Worm (Caenorhabditis elegans): ENCODE results near the gene Y39E4B.13.

Y39E4B.13 gene

DNA sequence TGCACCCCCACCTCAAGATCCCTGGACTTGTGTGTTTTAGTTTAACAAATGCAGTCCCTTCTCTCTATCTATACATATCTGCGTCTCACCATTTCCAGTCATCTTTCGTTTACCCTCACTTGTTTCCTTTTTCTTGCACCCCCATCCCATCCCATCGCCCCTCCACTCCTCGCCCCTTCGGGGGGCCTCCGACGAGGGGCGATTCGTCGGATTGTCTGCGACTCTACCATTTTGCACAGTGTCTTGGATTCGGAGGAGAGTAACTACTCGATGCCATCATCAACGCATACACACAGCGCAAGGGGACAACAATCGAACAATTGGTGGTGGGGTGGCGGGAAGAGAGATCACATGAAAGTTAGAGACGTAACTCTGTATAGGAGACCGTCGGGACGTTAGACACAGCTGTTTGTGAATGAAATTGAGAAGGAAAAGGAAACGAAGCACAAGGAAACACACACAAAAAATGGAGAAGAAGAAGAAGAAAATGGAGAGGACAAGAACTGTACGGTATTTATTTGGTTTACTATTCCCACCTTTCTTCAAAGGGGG is 28.4 kb upstream of the Y39E4B.13 start (continued):
- no peak for TF ChIP-seq aptf-3 (GFP tag; IDR thresholded peaks at IDR 0.05)
- peak; percentile 61 for TF ChIP-seq snpc-3.4 (tag; optimal IDR thresholded peaks at IDR 0.05)
- peak; percentile 73 for TF ChIP-seq mcd-1 (GFP tag; IDR thresholded peaks at IDR 0.05)
- TF ChIP-seq snpc-4 (GFP tag; optimal IDR thresholded peaks at IDR 0.05), result peak; percentile 62
- peak; percentile 2 to 56 (median 30) for TF ChIP-seq snpc-4 (tag; optimal IDR thresholded peaks at IDR 0.05)
- peak; percentile 9 for TF ChIP-seq athp-1 (tag; optimal IDR thresholded peaks at IDR 0.05)
- no peak for TF ChIP-seq aptf-2 (GFP tag; conservative IDR thresholded peaks at IDR 0.05)
- TF ChIP-seq ceh-100 (GFP tag; IDR thresholded peaks at IDR 0.05), result no peak
- no peak for TF ChIP-seq mxl-1 (tag; optimal IDR thresholded peaks at IDR 0.05)
- TF ChIP-seq T07F8.4 (tag; optimal IDR thresholded peaks at IDR 0.05), result peak; percentile 4

- TF ChIP-seq xnd-1 (tag; optimal IDR thresholded peaks at IDR 0.05) (no peak), ztf-25 (GFP tag; IDR thresholded peaks at IDR 0.05) (no peak), ceh-100 (GFP tag; IDR thresholded peaks at IDR 0.05) (no peak), egrh-3 (GFP tag; IDR thresholded peaks at IDR 0.05) (no peak), ztf-18 (tag; optimal IDR thresholded peaks at IDR 0.05) (no peak), F49E8.2 (tag; optimal IDR thresholded peaks at IDR 0.05; ENCODE audit: insufficient read depth) (no peak), nhr-90 (tag; optimal IDR thresholded peaks at IDR 0.05) (no peak), lin-35 (GFP tag; optimal IDR thresholded peaks at IDR 0.05) (no peak), ccch-3 (GFP tag; optimal IDR thresholded peaks at IDR 0.05) (no peak), F23B12.7 (tag; optimal IDR thresholded peaks at IDR 0.05; ENCODE audit: insufficient read depth) (no peak)
Measured at ce11 chrIII:13062989-13063388, 27.9 kb upstream of the Y39E4B.13 start.

DNA sequence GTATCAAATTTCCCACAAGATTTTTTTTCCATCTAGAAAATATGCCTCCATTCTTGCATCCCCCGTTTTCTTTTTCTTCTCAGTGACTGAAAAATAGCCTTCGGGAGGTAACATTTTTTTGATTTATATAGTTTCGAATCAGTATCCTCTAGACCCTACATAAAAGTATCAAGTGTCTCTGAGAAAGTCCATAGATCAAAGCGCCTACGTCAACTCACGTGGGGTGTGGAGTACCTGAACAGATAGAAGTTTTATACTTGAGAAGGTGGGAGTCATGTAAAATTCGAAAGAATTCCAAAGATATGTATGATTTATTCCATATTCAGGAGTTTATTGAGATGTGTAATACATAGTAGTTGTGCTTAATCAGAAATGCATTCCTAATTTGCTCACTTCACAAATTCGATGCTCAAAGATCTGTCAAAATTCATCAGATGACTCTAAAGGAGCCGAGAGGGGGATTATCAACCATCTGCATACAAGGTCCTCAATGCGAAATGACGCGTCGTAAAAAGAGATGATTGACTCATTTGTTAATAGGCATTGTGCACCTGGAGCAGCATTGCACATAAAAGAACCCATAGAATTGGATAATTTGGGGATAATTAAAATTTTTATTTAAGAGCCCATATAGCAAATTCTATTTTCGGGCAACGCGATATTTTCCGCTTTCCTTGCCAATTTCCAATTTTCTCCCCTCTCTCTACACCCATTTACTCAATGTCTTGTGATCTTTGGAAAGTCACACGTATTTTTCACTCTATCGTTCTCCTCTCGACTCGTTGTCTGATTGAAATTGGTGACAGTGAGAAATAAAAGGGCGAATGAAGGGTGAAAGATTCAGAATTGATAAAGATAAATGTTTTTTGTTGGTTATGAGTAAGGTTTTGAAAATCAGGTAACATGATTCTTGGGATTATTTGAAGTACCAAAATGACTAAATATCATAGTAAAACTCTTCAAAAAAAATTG is 26.4 kb upstream of the Y39E4B.13 start:
- no peak for TF ChIP-seq snpc-4 (GFP tag; optimal IDR thresholded peaks at IDR 0.05)
- TF ChIP-seq snpc-4 (tag; optimal IDR thresholded peaks at IDR 0.05), result no peak
- no peak for TF ChIP-seq fkh-3 (tag; optimal IDR thresholded peaks at IDR 0.05)
- no peak for TF ChIP-seq cebp-1 (GFP tag; IDR thresholded peaks at IDR 0.05)
- peak; percentile 11 for TF ChIP-seq cebp-1 (tag; optimal IDR thresholded peaks at IDR 0.05)
- TF ChIP-seq ccch-3 (GFP tag; optimal IDR thresholded peaks at IDR 0.05), result no peak

ce11 chrIII:13065694-13066093 is 25.2 kb upstream of the Y39E4B.13 start:
- TF ChIP-seq lin-54 (GFP tag; optimal IDR thresholded peaks at IDR 0.05) (no peak), aptf-2 (GFP tag; conservative IDR thresholded peaks at IDR 0.05) (no peak), atf-7 (tag; optimal IDR thresholded peaks at IDR 0.05) (peak; percentile 63), lin-26 (GFP tag; IDR thresholded peaks at IDR 0.05) (no peak), repo-1 (tag; optimal IDR thresholded peaks at IDR 0.05) (no peak), gei-17 (GFP tag; optimal IDR thresholded peaks at IDR 0.05) (no peak), C17E4.6 (GFP tag; IDR thresholded peaks at IDR 0.05) (no peak)

- TF ChIP-seq Y53F4B.3 (GFP tag; IDR thresholded peaks at IDR 0.05) (no peak), F57A8.1 (GFP tag; optimal IDR thresholded peaks at IDR 0.05) (no peak), snpc-3.4 (tag; optimal IDR thresholded peaks at IDR 0.05) (no peak), snpc-1.1 (tag; optimal IDR thresholded peaks at IDR 0.05; ENCODE audit: insufficient read depth) (no peak), snpc-1.3 (tag; optimal IDR thresholded peaks at IDR 0.05; ENCODE audit: insufficient read depth) (no peak), ceh-27 (GFP tag; optimal IDR thresholded peaks at IDR 0.05) (no peak), let-526 (GFP tag; IDR thresholded peaks at IDR 0.05) (no peak), Y56A3A.18 (GFP tag; IDR thresholded peaks at IDR 0.05) (no peak), tbx-9 (tag; optimal IDR thresholded peaks at IDR 0.05; ENCODE audit: borderline replicate concordance) (no peak), nhr-80 (tag; optimal IDR thresholded peaks at IDR 0.05) (peak; percentile 90), K11D2.4 (GFP tag; IDR thresholded peaks at IDR 0.05) (no peak), chd-7 (tag; optimal IDR thresholded peaks at IDR 0.05) (peak; percentile 9), D2030.7 (GFP tag; IDR thresholded peaks at IDR 0.05) (no peak)
Measured at ce11 chrIII:13066828-13067227, 24.1 kb upstream of the Y39E4B.13 start.

Measured in whole organism, young adult.